Fruit fly (Drosophila melanogaster): ENCODE measurements around the gene Or85e.

Or85e gene

dm6 chr3R:8659200-8659897 lies 23.7 kb upstream of the Or85e start (continued):
- TF ChIP-seq vfl (GFP tag; optimal IDR thresholded peaks at IDR 0.05), result no peak
- no peak for TF ChIP-seq CG17802 (tag; optimal IDR thresholded peaks at IDR 0.05)
- TF ChIP-seq CG7839 (tag; optimal IDR thresholded peaks at IDR 0.05), result peak; percentile 68
- peak; percentile 72 for TF ChIP-seq chm (GFP tag; IDR thresholded peaks at IDR 0.05)
- TF ChIP-seq jumu (GFP tag; optimal IDR thresholded peaks at IDR 0.05), result peak; percentile 26
- TF ChIP-seq Med (GFP tag), result peak; percentile 75
- peak; percentile 11 for TF ChIP-seq dmrt11E (tag; optimal IDR thresholded peaks at IDR 0.05)
- peak; percentile 37 for TF ChIP-seq CG4282 (GFP tag; optimal IDR thresholded peaks at IDR 0.05)
- TF ChIP-seq CG3995 (GFP tag; optimal IDR thresholded peaks at IDR 0.05), result peak; percentile 85
- TF ChIP-seq CG5953 (GFP tag; IDR thresholded peaks at IDR 0.05), result peak; percentile 42; the same call in 1 of the 2 replicates
- TF ChIP-seq CG2712 (tag; optimal IDR thresholded peaks at IDR 0.05), result peak; percentile 51
- TF ChIP-seq zfh2 (GFP tag; optimal IDR thresholded peaks at IDR 0.05), result peak; percentile 33
- TF ChIP-seq CG10321 (GFP tag; IDR thresholded peaks at IDR 0.05), result peak; percentile 85
- TF ChIP-seq Ets97D (GFP tag; optimal IDR thresholded peaks at IDR 0.05), result peak; percentile 20
- TF ChIP-seq Chrac-16 (GFP tag; optimal IDR thresholded peaks at IDR 0.05), result no peak
- TF ChIP-seq Doc2 (GFP tag; IDR thresholded peaks at IDR 0.05), result no peak
- peak; percentile 7 for TF ChIP-seq bigmax (GFP tag; optimal IDR thresholded peaks at IDR 0.05)
- TF ChIP-seq sd (tag; optimal IDR thresholded peaks at IDR 0.05), result peak; percentile 53
- TF ChIP-seq NC2α (GFP tag; optimal IDR thresholded peaks at IDR 0.05), result no peak
- peak; percentile 46 for TF ChIP-seq grau (tag; optimal IDR thresholded peaks at IDR 0.05)
- peak in 1 of 3 experiments; percentile 50 for TF ChIP-seq lola (GFP tag; optimal IDR thresholded peaks at IDR 0.05)
- TF ChIP-seq CG17361 (GFP tag; IDR thresholded peaks at IDR 0.05), result peak; percentile 72; the same call in 1 of the 3 replicates
- 0 out of 2 replicates have a peak, but pooled peaks have one; percentile 2 for TF ChIP-seq Dref (GFP tag; IDR thresholded peaks at IDR 0.05)
- TF ChIP-seq Myb (GFP tag; optimal IDR thresholded peaks at IDR 0.05), result peak; percentile 18
- no peak for TF ChIP-seq salm (tag; optimal IDR thresholded peaks at IDR 0.05)
- peak; percentile 42; the same call in 1 of the 2 replicates for TF ChIP-seq Adf1 (GFP tag; IDR thresholded peaks at IDR 0.05)
- 0 out of 2 replicates have a peak, but pooled peaks have one; percentile 16 for TF ChIP-seq sens-2 (GFP tag; IDR thresholded peaks at IDR 0.05)
- TF ChIP-seq CG16779 (GFP tag; IDR thresholded peaks at IDR 0.05), result 0 out of 2 replicates have a peak, but pooled peaks have one; percentile 61
- TF ChIP-seq pnt (GFP tag; optimal IDR thresholded peaks at IDR 0.05), result peak; percentile 23
- TF ChIP-seq Dad (GFP tag; optimal IDR thresholded peaks at IDR 0.05), result no peak
- TF ChIP-seq shn (GFP tag; optimal IDR thresholded peaks at IDR 0.05), result peak; percentile 39
- TF ChIP-seq CG9876 (GFP tag; optimal IDR thresholded peaks at IDR 0.05), result no peak
- peak; percentile 4 for TF ChIP-seq trh (GFP tag; optimal IDR thresholded peaks at IDR 0.05)
- TF ChIP-seq Bdp1 (GFP tag; optimal IDR thresholded peaks at IDR 0.05), result no peak
- TF ChIP-seq dan (GFP tag; IDR thresholded peaks at IDR 0.05), result no peak
- TF ChIP-seq cg (GFP tag; optimal IDR thresholded peaks at IDR 0.05), result peak; percentile 96
- peak; percentile 56 for TF ChIP-seq CG2678 (tag; optimal IDR thresholded peaks at IDR 0.05)
- TF ChIP-seq CG6765 (GFP tag; optimal IDR thresholded peaks at IDR 0.05), result no peak
- TF ChIP-seq kah (GFP tag; optimal IDR thresholded peaks at IDR 0.05), result peak; percentile 41
- TF ChIP-seq CG17829 (tag; optimal IDR thresholded peaks at IDR 0.05), result peak; percentile 27
- no peak for TF ChIP-seq CG7928 (GFP tag; optimal IDR thresholded peaks at IDR 0.05)
- peak; percentile 64 to 93 for TF ChIP-seq Pdp1 (GFP tag; optimal IDR thresholded peaks at IDR 0.05)
- no peak for TF ChIP-seq CG16815 (GFP tag; optimal IDR thresholded peaks at IDR 0.05)
- TF ChIP-seq croc (GFP tag; conservative IDR thresholded peaks at IDR 0.05), result no peak
- TF ChIP-seq Abd-B (GFP tag; optimal IDR thresholded peaks at IDR 0.05), result peak; percentile 27
- peak; percentile 45 for TF ChIP-seq CG1603 (tag; optimal IDR thresholded peaks at IDR 0.05)
- TF ChIP-seq nau (GFP tag; optimal IDR thresholded peaks at IDR 0.05), result no peak
- TF ChIP-seq CG7357 (GFP tag; IDR thresholded peaks at IDR 0.05), result no peak
- TF ChIP-seq HLH54F (GFP tag; optimal IDR thresholded peaks at IDR 0.05), result peak; percentile 53
- TF ChIP-seq fru (optimal IDR thresholded peaks at IDR 0.05), result no peak

Measured in whole organism, embryonic.